Worm (Caenorhabditis elegans) whole organism, early embryonic: ENCODE results near the gene F36D3.5.

Experiments
- B0310.2 ChIP-seq: sonication (generic microtip); optimal IDR thresholded peaks from 2 replicates; lab custom pipeline; 2016; ENCODE audit warnings: mild to moderate bottlenecking, missing genetic modification characterization, missing compliant biosample characterization
- F13C5.2 ChIP-seq: sonication (generic microtip); optimal IDR thresholded peaks from 2 replicates; lab custom pipeline; 2017; ENCODE audit warnings: mild to moderate bottlenecking, missing genetic modification characterization, inconsistent platforms, missing compliant biosample characterization
- aly-1 ChIP-seq: sonication (generic microtip); optimal IDR thresholded peaks from 2 replicates; lab custom pipeline; 2016; ENCODE audit warnings: missing genetic modification characterization, missing compliant biosample characterization
- ama-1 ChIP-seq: fragments of 150-350 bp; optimal IDR thresholded peaks from 2 replicates; lab custom pipeline; 2014
- ceh-13 ChIP-seq: fragments of 200-800 bp; sonication (Bioruptor generic); optimal IDR thresholded peaks from 2 replicates; lab custom pipeline; 2018; ENCODE audit warnings: mild to moderate bottlenecking, missing genetic modification characterization, missing compliant biosample characterization
- ceh-36 ChIP-seq: sonication (generic microtip); optimal IDR thresholded peaks from 2 replicates; lab custom pipeline; 2016; ENCODE audit warnings: missing genetic modification characterization, inconsistent platforms, missing compliant biosample characterization
- ets-7 ChIP-seq: sonication (generic microtip); optimal IDR thresholded peaks from 2 replicates; lab custom pipeline; 2016; ENCODE audit warnings: missing genotype, missing genetic modification characterization, missing compliant biosample characterization
- flt-1 ChIP-seq: fragments of 200-800 bp; sonication (Bioruptor generic); IDR thresholded peaks from 2 replicates; pipeline ENCODE4 v1.3.6; 2022; ENCODE audit warnings: missing genetic modification characterization, missing compliant biosample characterization
- hmbx-1 ChIP-seq: sonication (generic microtip); optimal IDR thresholded peaks from 2 replicates; lab custom pipeline; 2016; ENCODE audit warnings: mild to moderate bottlenecking, missing genetic modification characterization, missing compliant biosample characterization
- hmg-4 ChIP-seq: fragments of 200-800 bp; sonication (Bioruptor generic); optimal IDR thresholded peaks from 2 replicates; lab custom pipeline; 2018; ENCODE audit warnings: mild to moderate bottlenecking, missing genetic modification characterization, missing compliant biosample characterization
- hnd-1 ChIP-seq: sonication (generic microtip); optimal IDR thresholded peaks from 2 replicates; lab custom pipeline; 2016; ENCODE audit warnings: missing genetic modification characterization, missing compliant biosample characterization
- pes-1 ChIP-seq: fragments of 200-800 bp; sonication (Bioruptor generic); IDR thresholded peaks from 2 replicates; pipeline ENCODE4 v1.3.6; 2022; ENCODE audit warnings: missing genetic modification reagents, missing genetic modification characterization, missing compliant biosample characterization
- scrt-1 ChIP-seq: fragments of 200-800 bp; sonication (Bioruptor generic); IDR thresholded peaks from 2 replicates; pipeline ENCODE4 v1.3.6; 2022; ENCODE audit warnings: missing genetic modification characterization, missing compliant biosample characterization
- sea-1 ChIP-seq: fragments of 200-800 bp; sonication (Bioruptor generic); conservative IDR thresholded peaks from 2 replicates; pipeline ENCODE4 v1.3.6; 2022; ENCODE audit warnings: missing genetic modification characterization, missing compliant biosample characterization
- tbx-11 ChIP-seq: fragments of 200-800 bp; sonication (Bioruptor generic); IDR thresholded peaks from 2 replicates; pipeline ENCODE4 v1.3.6; 2022; ENCODE audit warnings: missing genetic modification characterization, missing compliant biosample characterization
- tbx-37 ChIP-seq: fragments of 200-800 bp; sonication (Bioruptor generic); conservative IDR thresholded peaks from 2 replicates; pipeline ENCODE4 v1.3.6; 2022; ENCODE audit warnings: missing genetic modification reagents, missing genetic modification characterization, missing compliant biosample characterization
- tra-4 ChIP-seq: sonication (generic microtip); optimal IDR thresholded peaks from 2 replicates; lab custom pipeline; 2017; ENCODE audit warnings: missing genetic modification characterization, missing compliant biosample characterization

The F36D3.5 gene

ce11 chrV:16460866-16461265 is 54.2 kb downstream of the F36D3.5 start, which contains the start of gene srh-142:
Gene srh-142, minus strand, starts transcription at chrV:16460966.
- TF ChIP-seq sea-1 (no peak), hnd-1 (no peak), aly-1 (no peak), tbx-11 (GFP tag; lab: Robert Waterston, UW) (no peak), pes-1 (no peak), scrt-1 (GFP tag; lab: Robert Waterston, UW) (no peak), F13C5.2 (tag; lab: Kevin White, UChicago) (no peak), ceh-13 (GFP tag; lab: Kevin White, UChicago) (no peak), tbx-37 (GFP tag; lab: Robert Waterston, UW) (no peak), ama-1 (lab: Kevin White, UChicago) (no peak), hmbx-1 (no peak), ets-7 (tag; lab: Kevin White, UChicago) (no peak), hmg-4 (no peak), tra-4 (tag; lab: Kevin White, UChicago) (no peak), ceh-36 (tag; lab: Kevin White, UChicago) (no peak), flt-1 (no peak), B0310.2 (no peak)
